Comparison of ENCODE assay signal across 5 worm cellular contexts in genomic region chrV:19416475-19416874, ce11.
TF ChIP-seq lines count a peak whose summit lies in the region.

C25F9.4 (minus strand) TSS chrV:19416575.
C25F9.9 (plus strand) TSS chrV:19416611.

TF ChIP-seq in whole organism, L1 larva, 84 proteins besides CTCF, POLR2A, EP300 and RAD21:
- TF ChIP-seq nhr-85 (tag; lab: Kevin White, UChicago), result peak; percentile 33
- TF ChIP-seq aha-1 (tag; optimal IDR thresholded peaks at IDR 0.05; lab: Kevin White, UChicago), result no peak

TF ChIP-seq in whole organism, L2 larva, 48 proteins besides CTCF, POLR2A, EP300 and RAD21:
- TF ChIP-seq nhr-12 (tag; optimal IDR thresholded peaks at IDR 0.05; lab: Kevin White, UChicago) (no peak), lin-11 (tag; optimal IDR thresholded peaks at IDR 0.05; lab: Kevin White, UChicago) (no peak), ztf-1 (GFP tag; conservative IDR thresholded peaks at IDR 0.05; lab: Robert Waterston, UW) (no peak), sem-4 (tag; optimal IDR thresholded peaks at IDR 0.05; lab: Kevin White, UChicago) (no peak), fos-1 (tag; optimal IDR thresholded peaks at IDR 0.05; lab: Kevin White, UChicago) (peak; percentile 59), lin-39 (tag; optimal IDR thresholded peaks at IDR 0.05; lab: Kevin White, UChicago) (no peak), ZK546.5 (tag; optimal IDR thresholded peaks at IDR 0.05; lab: Kevin White, UChicago) (no peak), C34F6.9 (tag; optimal IDR thresholded peaks at IDR 0.05; lab: Kevin White, UChicago) (no peak)
TF ChIP-seq in whole organism, L2 larva: peak in this region for 1.

TF ChIP-seq in whole organism, L3 larva, 47 proteins besides CTCF, POLR2A, EP300 and RAD21:
- TF ChIP-seq unc-62 (GFP tag; optimal IDR thresholded peaks at IDR 0.05; lab: Kevin White, UChicago) (no peak), elt-2 (tag; optimal IDR thresholded peaks at IDR 0.05; lab: Kevin White, UChicago) (peak; percentile 48)

TF ChIP-seq in whole organism, L4 larva, 104 proteins besides CTCF, POLR2A, EP300 and RAD21:
- TF ChIP-seq pqm-1 (tag; optimal IDR thresholded peaks at IDR 0.05; lab: Kevin White, UChicago) (peak; percentile 41), nhr-28 (tag; optimal IDR thresholded peaks at IDR 0.05; lab: Kevin White, UChicago) (peak; percentile 20), unc-62 (GFP tag; optimal IDR thresholded peaks at IDR 0.05 in 1 of 2; lab: Kevin White, UChicago) (peak in 1 of 2 experiments; percentile 29), unc-62 (tag; optimal IDR thresholded peaks at IDR 0.05; lab: Kevin White, UChicago) (no peak), daf-16 (GFP tag; optimal IDR thresholded peaks at IDR 0.05; lab: Kevin White, UChicago) (no peak), daf-16 (tag; optimal IDR thresholded peaks at IDR 0.05; lab: Kevin White, UChicago) (peak; percentile 27), dmd-6 (GFP tag; IDR thresholded peaks at IDR 0.05; lab: Robert Waterston, UW) (peak; percentile 36; the same call in 1 of the 2 replicates), Y5F2A.4 (GFP tag; optimal IDR thresholded peaks at IDR 0.05; lab: Kevin White, UChicago) (no peak)

TF ChIP-seq in whole organism, young adult, 124 proteins besides CTCF, POLR2A, EP300 and RAD21:
- TF ChIP-seq nhr-80 (tag; optimal IDR thresholded peaks at IDR 0.05; lab: Kevin White, UChicago), result peak; percentile 7
- no peak for TF ChIP-seq lir-1 (GFP tag; conservative IDR thresholded peaks at IDR 0.05; lab: Robert Waterston, UW)
